Worm (Caenorhabditis elegans): ENCODE data around the gene vhp-1.

- TF ChIP-seq sea-1 (GFP tag; conservative IDR thresholded peaks at IDR 0.05) (no peak), flt-1 (GFP tag; IDR thresholded peaks at IDR 0.05) (no peak), tbx-11 (GFP tag; IDR thresholded peaks at IDR 0.05) (no peak), ama-1 (optimal IDR thresholded peaks at IDR 0.05) (no peak), ceh-36 (tag; optimal IDR thresholded peaks at IDR 0.05) (no peak)
These were observed 13.8 kb downstream of the vhp-1 start for ce11 chrII:5336660-5337494.

Measured in whole organism, early embryonic.